Fruit fly (Drosophila melanogaster) whole organism, embryonic: Measurements from ENCODE around the gene DppIII.

Experiments used
- Asciz ChIP-seq: fragments of 200-800 bp; sonication (Bioruptor generic); optimal IDR thresholded peaks from 2 replicates; lab custom pipeline; 2017; ENCODE audit warnings: missing biosample characterization, mild to moderate bottlenecking, missing genetic modification characterization, missing genetic modification reagents
- Atf6 ChIP-seq: fragments of 200-800 bp; sonication (Bioruptor generic); IDR thresholded peaks from 2 replicates; pipeline ENCODE4 v1.3.6; 2022; ENCODE audit warnings: missing biosample characterization, missing genetic modification characterization
- B-H2 ChIP-seq: fragments of 200-800 bp; sonication (Bioruptor generic); optimal IDR thresholded peaks from 2 replicates; lab custom pipeline; 2018; ENCODE audit warnings: missing biosample characterization, mild to moderate bottlenecking, missing genetic modification characterization
- Blimp-1 ChIP-seq: fragments of 200-800 bp; sonication (Bioruptor generic); optimal IDR thresholded peaks from 3 replicates; lab custom pipeline; 2018; ENCODE audit warnings: missing biosample characterization, missing genetic modification characterization, mild to moderate bottlenecking, moderate library complexity, missing genetic modification reagents
- CG12071 ChIP-seq: fragments of 200-800 bp; sonication (Bioruptor generic); optimal IDR thresholded peaks from 3 replicates; lab custom pipeline; 2018; ENCODE audit warnings: missing biosample characterization, mild to moderate bottlenecking, missing genetic modification characterization
- CG1602 ChIP-seq: fragments of 200-800 bp; sonication (Bioruptor generic); optimal IDR thresholded peaks from 3 replicates; lab custom pipeline; 2016; ENCODE audit warnings: missing biosample characterization, missing genetic modification characterization
- CG17612 ChIP-seq: fragments of 200-800 bp; sonication (Bioruptor generic); IDR thresholded peaks from 2 replicates; pipeline ENCODE4 v1.3.6; 2022; ENCODE audit warnings: missing biosample characterization, missing genetic modification characterization
- CG18619 ChIP-seq: fragments of 200-800 bp; sonication (Bioruptor generic); optimal IDR thresholded peaks from 3 replicates; lab custom pipeline; 2017; ENCODE audit warnings: missing biosample characterization, mild to moderate bottlenecking, missing genetic modification characterization
- CG30403 ChIP-seq: fragments of 200-800 bp; sonication (Bioruptor generic); optimal IDR thresholded peaks from 3 replicates; lab custom pipeline; 2016; ENCODE audit warnings: missing biosample characterization, missing genetic modification characterization
- CG34224 ChIP-seq: fragments of 200-800 bp; sonication (Bioruptor generic); IDR thresholded peaks from 3 replicates; pipeline ENCODE4 v1.3.6; 2022; ENCODE audit warnings: missing biosample characterization, missing genetic modification characterization; ENCODE audit not compliant: partially characterized antibody
- CG3726 ChIP-seq: fragments of 200-800 bp; sonication (Bioruptor generic); IDR thresholded peaks from 3 replicates; pipeline ENCODE4, ENCODE4 v1.3.6; 2022; ENCODE audit warnings: missing biosample characterization, missing genetic modification characterization
- CG4328 ChIP-seq: fragments of 200-800 bp; sonication (Bioruptor generic); optimal IDR thresholded peaks from 3 replicates; lab custom pipeline; 2017; ENCODE audit warnings: missing biosample characterization, missing genetic modification reagents, missing genetic modification characterization
- CG4424 ChIP-seq: fragments of 200-800 bp; sonication (Bioruptor generic); optimal IDR thresholded peaks from 3 replicates; lab custom pipeline; 2016; ENCODE audit warnings: missing biosample characterization, missing genetic modification characterization
- CG7556 ChIP-seq: fragments of 200-800 bp; sonication (Bioruptor generic); optimal IDR thresholded peaks from 2 replicates; lab custom pipeline; 2017; ENCODE audit warnings: missing biosample characterization, mild to moderate bottlenecking, missing genetic modification characterization
- CG7839 ChIP-seq: fragments of 200-800 bp; sonication (Bioruptor generic); optimal IDR thresholded peaks from 3 replicates; lab custom pipeline; 2018; ENCODE audit warnings: missing biosample characterization, mild to moderate bottlenecking, missing genetic modification characterization, moderate library complexity
- CG7963 ChIP-seq: fragments of 200-800 bp; sonication (Bioruptor generic); IDR thresholded peaks from 3 replicates; pipeline ENCODE4 v1.3.6; 2022; ENCODE audit warnings: missing biosample characterization, missing genetic modification characterization; ENCODE audit not compliant: partially characterized antibody
- Chrac-16 ChIP-seq: fragments of 200-800 bp; sonication (Bioruptor generic); optimal IDR thresholded peaks from 3 replicates; lab custom pipeline; 2016; ENCODE audit warnings: missing biosample characterization, missing genetic modification characterization
- Dek ChIP-seq: fragments of 200-800 bp; sonication (Bioruptor generic); optimal IDR thresholded peaks from 3 replicates; lab custom pipeline; 2019; ENCODE audit warnings: missing biosample characterization, mild to moderate bottlenecking, missing genetic modification characterization, moderate library complexity
- Dp ChIP-seq: fragments of 200-800 bp; sonication (Bioruptor generic); optimal IDR thresholded peaks from 2 replicates; lab custom pipeline; 2018; ENCODE audit warnings: missing biosample characterization, mild to moderate bottlenecking, missing genetic modification characterization, moderate library complexity
- Elba2 ChIP-seq: fragments of 200-800 bp; sonication (Bioruptor generic); optimal IDR thresholded peaks from 3 replicates; lab custom pipeline; 2016; ENCODE audit warnings: missing biosample characterization, missing genetic modification characterization
- Gsc ChIP-seq: fragments of 200-800 bp; sonication (Bioruptor generic); IDR thresholded peaks from 2 replicates; pipeline ENCODE4 v1.3.6; 2022; ENCODE audit warnings: missing biosample characterization, missing genetic modification characterization
- HmgD ChIP-seq: fragments of 200-800 bp; sonication (Bioruptor generic); optimal IDR thresholded peaks from 3 replicates; lab custom pipeline; 2016; ENCODE audit warnings: missing biosample characterization, missing genetic modification characterization
- Hr39 ChIP-seq: fragments of >200 bp; optimal IDR thresholded peaks from 2 replicates; lab custom pipeline; 2017
- Hr78 ChIP-seq, 2 experiments: fragments of 200-800 bp in 1 of 2; fragments of >200 bp in 1 of 2; sonication (Bioruptor generic) in 1 of 2; optimal IDR thresholded peaks; 2 replicates each; lab custom pipeline; 2017 to 2019; ENCODE audit warnings: missing biosample characterization in 2 of 2, missing genetic modification characterization in 2 of 2, mild to moderate bottlenecking in 1 of 2, moderate library complexity in 1 of 2
- Hsf ChIP-seq: fragments of 200-800 bp; sonication (Bioruptor generic); optimal IDR thresholded peaks from 3 replicates; lab custom pipeline; 2016; ENCODE audit warnings: missing biosample characterization, missing genetic modification characterization
- MTF-1 ChIP-seq: fragments of 200-800 bp; sonication (Bioruptor generic); optimal IDR thresholded peaks from 2 replicates; lab custom pipeline; 2018; ENCODE audit warnings: missing biosample characterization, mild to moderate bottlenecking, missing genetic modification characterization, borderline replicate concordance
- Med ChIP-seq: fragments of 200-800 bp; sonication (Bioruptor generic); peaks from one replicate; lab custom pipeline; 2016; ENCODE audit warnings: missing biosample characterization, missing genetic modification characterization, mild to moderate bottlenecking, inconsistent platforms, moderate library complexity
- NC2β ChIP-seq: fragments of 200-800 bp; sonication (Bioruptor generic); optimal IDR thresholded peaks from 2 replicates; lab custom pipeline; 2016; ENCODE audit warnings: missing biosample characterization, missing genetic modification characterization
- NK7.1 ChIP-seq: fragments of 200-800 bp; sonication (Bioruptor generic); optimal IDR thresholded peaks from 3 replicates; lab custom pipeline; 2016; ENCODE audit warnings: missing biosample characterization, missing genetic modification characterization
- Nf-YA ChIP-seq: fragments of 200-800 bp; sonication (Bioruptor generic); IDR thresholded peaks from 2 replicates; pipeline ENCODE4 v1.3.6; 2022; ENCODE audit warnings: missing biosample characterization, missing genetic modification characterization
- bowl ChIP-seq: fragments of 200-800 bp; sonication (Bioruptor generic); IDR thresholded peaks from 2 replicates; pipeline ENCODE4 v1.3.6; 2022; ENCODE audit warnings: missing biosample characterization, missing genetic modification characterization
- cad ChIP-seq: fragments of >200 bp; optimal IDR thresholded peaks from 2 replicates; lab custom pipeline; 2017; ENCODE audit warnings: missing biosample characterization, missing genetic modification characterization
- cas ChIP-seq: fragments of 200-800 bp; sonication (Bioruptor generic); IDR thresholded peaks from 2 replicates; pipeline ENCODE4 v1.3.6; 2022; ENCODE audit warnings: missing biosample characterization, missing genetic modification characterization
- crc ChIP-seq: fragments of 200-800 bp; sonication (Bioruptor generic); optimal IDR thresholded peaks from 2 replicates; lab custom pipeline; 2016; ENCODE audit warnings: missing biosample characterization, missing genetic modification characterization
- da ChIP-seq: fragments of 200-800 bp; sonication (Bioruptor generic); optimal IDR thresholded peaks from 2 replicates; lab custom pipeline; 2016; ENCODE audit warnings: missing biosample characterization, missing genetic modification characterization
- disco-r ChIP-seq: fragments of 200-800 bp; sonication (Bioruptor generic); optimal IDR thresholded peaks from 2 replicates; lab custom pipeline; 2016; ENCODE audit warnings: missing biosample characterization, missing genetic modification characterization
- dysf ChIP-seq: fragments of 200-800 bp; sonication (Bioruptor generic); IDR thresholded peaks from 3 replicates; pipeline ENCODE4 v1.3.6; 2022; ENCODE audit warnings: missing biosample characterization, missing genetic modification characterization
- gcm ChIP-seq: fragments of 200-800 bp; sonication (Bioruptor generic); optimal IDR thresholded peaks from 2 replicates; lab custom pipeline; 2019; ENCODE audit warnings: missing biosample characterization, mild to moderate bottlenecking, missing genetic modification characterization, moderate library complexity
- grn ChIP-seq: fragments of 200-800 bp; sonication (Bioruptor generic); optimal IDR thresholded peaks from 3 replicates; lab custom pipeline; 2017; ENCODE audit warnings: missing biosample characterization, missing genetic modification characterization
- gsb-n ChIP-seq: fragments of 200-800 bp; sonication (Bioruptor generic); optimal IDR thresholded peaks from 3 replicates; lab custom pipeline; 2018; ENCODE audit warnings: missing biosample characterization, mild to moderate bottlenecking, missing genetic modification characterization
- gt ChIP-seq: fragments of 200-800 bp; sonication (Bioruptor generic); IDR thresholded peaks from 2 replicates; pipeline ENCODE4 v1.3.6; 2022; ENCODE audit warnings: missing biosample characterization, missing genetic modification characterization
- hbn ChIP-seq: fragments of 200-800 bp; sonication (Bioruptor generic); IDR thresholded peaks from 2 replicates; pipeline ENCODE4 v1.3.6; 2022; ENCODE audit warnings: missing biosample characterization, missing genetic modification characterization; ENCODE audit not compliant: partially characterized antibody
- lbe ChIP-seq: fragments of 200-800 bp; sonication (Bioruptor generic); optimal IDR thresholded peaks from 2 replicates; lab custom pipeline; 2016; ENCODE audit warnings: missing biosample characterization, mild to moderate bottlenecking, missing genetic modification characterization
- luna ChIP-seq: fragments of 200-800 bp; sonication (Bioruptor generic); optimal IDR thresholded peaks from 2 replicates; lab custom pipeline; 2016; ENCODE audit warnings: missing biosample characterization, missing genetic modification characterization
- mirr ChIP-seq: fragments of 200-800 bp; sonication (Bioruptor generic); optimal IDR thresholded peaks from 3 replicates; lab custom pipeline; 2018; ENCODE audit warnings: missing biosample characterization, mild to moderate bottlenecking, missing genetic modification characterization
- pfk ChIP-seq: fragments of 200-800 bp; sonication (Bioruptor generic); optimal IDR thresholded peaks from 2 replicates; lab custom pipeline; 2018; ENCODE audit warnings: missing biosample characterization, mild to moderate bottlenecking, missing genetic modification characterization, moderate library complexity
- ro ChIP-seq: fragments of 200-800 bp; sonication (Bioruptor generic); IDR thresholded peaks from 2 replicates; pipeline ENCODE4 v1.3.6; 2022; ENCODE audit warnings: missing biosample characterization, missing genetic modification characterization
- so ChIP-seq: fragments of 200-800 bp; sonication (Bioruptor generic); IDR thresholded peaks from 3 replicates; pipeline ENCODE4 v1.3.6; 2022; ENCODE audit warnings: missing biosample characterization, missing genetic modification characterization
- unpg ChIP-seq: fragments of 200-800 bp; sonication (Bioruptor generic); optimal IDR thresholded peaks from 3 replicates; lab custom pipeline; 2018; ENCODE audit warnings: missing biosample characterization, mild to moderate bottlenecking, missing genetic modification characterization, moderate library complexity
- wdn ChIP-seq: fragments of 200-800 bp; sonication (Bioruptor generic); IDR thresholded peaks from 2 replicates; pipeline ENCODE4 v1.3.6; 2022; ENCODE audit warnings: missing biosample characterization, missing genetic modification characterization

The DppIII gene

DNA sequence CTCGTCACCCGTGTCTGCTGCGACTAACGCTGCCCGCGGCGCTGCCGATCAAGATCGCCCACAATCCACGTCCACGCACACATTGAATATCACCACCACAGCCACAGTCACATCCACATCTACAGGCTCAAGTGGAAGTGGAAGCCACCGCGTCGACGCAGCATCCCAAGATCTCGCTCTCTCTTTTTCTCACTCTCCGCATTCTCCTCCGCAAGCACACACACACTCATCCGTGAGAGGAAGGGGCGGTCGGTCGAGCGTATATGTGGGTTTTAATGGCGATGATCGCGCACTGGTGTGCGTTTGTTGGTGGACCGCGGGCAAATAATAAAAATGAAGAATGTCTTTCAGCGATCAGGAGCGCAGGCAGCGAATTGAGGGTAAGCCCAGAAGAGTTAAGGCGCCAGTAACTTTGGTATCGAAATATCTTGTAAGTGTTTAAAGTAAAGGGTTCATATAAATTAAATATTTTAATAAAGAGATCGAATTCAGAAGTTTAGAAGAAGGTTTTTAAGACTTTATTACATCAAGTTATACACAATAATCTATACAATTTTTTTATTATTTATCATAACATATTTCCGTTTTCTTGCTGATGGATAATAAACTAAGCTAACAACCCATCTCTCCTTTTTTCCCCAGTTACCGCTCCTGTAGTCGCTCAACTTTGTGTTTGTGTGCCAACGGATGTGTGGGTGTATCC, 10.3 kb upstream of the DppIII start, which contains the start of gene Poxm (continued):
- TF ChIP-seq bowl (GFP tag; lab: Robert Waterston, UW) = no peak
- peak; percentile 87 for TF ChIP-seq Chrac-16 (GFP tag; lab: Kevin White, UChicago)
- TF ChIP-seq NK7.1 (GFP tag; lab: Kevin White, UChicago) = no peak
- no peak for TF ChIP-seq grn (GFP tag; lab: Kevin White, UChicago)
- TF ChIP-seq pfk (GFP tag; lab: Kevin White, UChicago) = no peak
- peak; percentile 87 for TF ChIP-seq Dek
- peak; percentile 86 for TF ChIP-seq CG4328 (GFP tag; lab: Kevin White, UChicago)
- peak; percentile 92 for TF ChIP-seq CG1602
- peak; percentile 95 for TF ChIP-seq CG4424 (GFP tag; lab: Kevin White, UChicago)
- TF ChIP-seq lbe = peak; percentile 80
- TF ChIP-seq Med (GFP tag; lab: Kevin White, UChicago) = peak; percentile 90
- peak; percentile 75; the same call in 2 of the 3 replicates for TF ChIP-seq CG3726 (GFP tag; lab: Robert Waterston, UW)
- peak; percentile 93 for TF ChIP-seq CG7556 (GFP tag; lab: Kevin White, UChicago)
- TF ChIP-seq dysf (GFP tag; lab: Robert Waterston, UW) = peak; percentile 94
- TF ChIP-seq Asciz (GFP tag; lab: Kevin White, UChicago) = peak; percentile 83
- TF ChIP-seq hbn = no peak
- TF ChIP-seq CG7963 (GFP tag; lab: Robert Waterston, UW) = no peak
- TF ChIP-seq Elba2 (GFP tag; lab: Kevin White, UChicago) = no peak
- TF ChIP-seq Gsc = peak; percentile 86
- TF ChIP-seq cad (GFP tag; lab: Kevin White, UChicago) = no peak
- peak; percentile 95 for TF ChIP-seq CG30403 (GFP tag; lab: Kevin White, UChicago)
- peak; percentile 64; the same call in 1 of the 2 replicates for TF ChIP-seq cas (GFP tag; lab: Robert Waterston, UW)
- peak; percentile 39 for TF ChIP-seq B-H2
- TF ChIP-seq gt (GFP tag; lab: Robert Waterston, UW) = peak; percentile 83
- peak; percentile 21; the same call in 1 of the 2 replicates for TF ChIP-seq Nf-YA (GFP tag; lab: Robert Waterston, UW)
- TF ChIP-seq Hsf (GFP tag; lab: Kevin White, UChicago) = peak; percentile 82
- peak; percentile 88 for TF ChIP-seq gsb-n
- TF ChIP-seq CG17612 (GFP tag; lab: Robert Waterston, UW) = no peak; the same call in 1 of the 2 replicates
- peak; percentile 85 for TF ChIP-seq unpg (GFP tag; lab: Kevin White, UChicago)
- TF ChIP-seq Atf6 = peak; percentile 79
- no peak for TF ChIP-seq crc (GFP tag; lab: Kevin White, UChicago)
- peak in 1 of 2 experiments; percentile 83 for TF ChIP-seq Hr78 (GFP tag; optimal IDR thresholded peaks at IDR 0.05; lab: Kevin White, UChicago)
- peak; percentile 86 for TF ChIP-seq gcm (GFP tag; lab: Kevin White, UChicago)
- TF ChIP-seq luna (GFP tag; lab: Kevin White, UChicago) = no peak
- TF ChIP-seq Blimp-1 (GFP tag; lab: Kevin White, UChicago) = peak; percentile 87
- TF ChIP-seq da (GFP tag; lab: Kevin White, UChicago) = no peak
- TF ChIP-seq CG18619 (GFP tag; lab: Kevin White, UChicago) = peak; percentile 88
- TF ChIP-seq CG34224 = 0 out of 3 replicates have a peak, but pooled peaks have one; percentile 27
- peak; percentile 29 for TF ChIP-seq NC2β (GFP tag; lab: Kevin White, UChicago)
- no peak for TF ChIP-seq Hr39 (lab: Kevin White, UChicago)
- peak; percentile 6 for TF ChIP-seq HmgD (GFP tag; lab: Kevin White, UChicago)
- peak; percentile 23 for TF ChIP-seq CG12071 (GFP tag; lab: Kevin White, UChicago)
- TF ChIP-seq mirr (GFP tag; lab: Kevin White, UChicago) = no peak
- TF ChIP-seq disco-r (GFP tag; lab: Kevin White, UChicago) = peak; percentile 3
- peak; percentile 47; the same call in 1 of the 2 replicates for TF ChIP-seq wdn (GFP tag; lab: Robert Waterston, UW)
- peak; percentile 86 for TF ChIP-seq ro
- peak; percentile 64; the same call in 1 of the 3 replicates for TF ChIP-seq so (GFP tag; lab: Robert Waterston, UW)
- no peak for TF ChIP-seq MTF-1 (GFP tag; lab: Kevin White, UChicago)
- no peak for TF ChIP-seq Dp (GFP tag; lab: Kevin White, UChicago)
- TF ChIP-seq CG7839 (tag; lab: Kevin White, UChicago) = peak; percentile 97
